Worm (Caenorhabditis elegans) whole organism, L4 larva: ENCODE results near the gene F13E9.15.

Experiments
- ceh-28 ChIP-seq: fragments of 150-350 bp; optimal IDR thresholded peaks from 2 replicates; lab custom pipeline; 2014; ENCODE audit warnings: missing biosample characterization, missing genetic modification reagents, missing genetic modification characterization
- php-3 ChIP-seq: fragments of 200-800 bp; sonication (Bioruptor generic); IDR thresholded peaks from 2 replicates; pipeline ENCODE4 v1.3.6; 2022; ENCODE audit warnings: missing genetic modification reagents, missing genetic modification characterization, missing compliant biosample characterization
- sdz-12 ChIP-seq: fragments of 200-800 bp; sonication (Bioruptor generic); optimal IDR thresholded peaks from 2 replicates; lab custom pipeline; 2018; ENCODE audit warnings: mild to moderate bottlenecking, missing genetic modification characterization, missing compliant biosample characterization
- unc-62 ChIP-seq, 3 experiments: fragments of 150-350 bp in 1 of 3; sonication (generic microtip); optimal IDR thresholded peaks in 2 of 3; peaks in 1 of 3; 1 replicate in 1 of 3; 2 replicates in 2 of 3; lab custom pipeline; 2014 to 2017; ENCODE audit warnings: missing biosample characterization in 3 of 3, missing genetic modification characterization in 3 of 3, missing genetic modification reagents in 3 of 3, missing genotype in 1 of 3
- zag-1 ChIP-seq: fragments of 150-350 bp; optimal IDR thresholded peaks from 2 replicates; lab custom pipeline; 2014; ENCODE audit warnings: missing biosample characterization, missing genetic modification characterization

ce11 chrIV:10858300-10859016 lies 31.2 kb downstream of the F13E9.15 start, which contains the start of the genes T11G6.2 and hars-1:
- TF ChIP-seq unc-62 (GFP tag; optimal IDR thresholded peaks at IDR 0.05 in 1 of 2; lab: Kevin White, UChicago) (no peak), unc-62 (tag; optimal IDR thresholded peaks at IDR 0.05; lab: Kevin White, UChicago) (no peak), ceh-28 (tag; lab: Kevin White, UChicago) (no peak), zag-1 (tag; lab: Kevin White, UChicago) (no peak), php-3 (GFP tag; lab: Robert Waterston, UW) (no peak), sdz-12 (GFP tag; lab: Kevin White, UChicago) (no peak)
